Fruit fly (Drosophila melanogaster): ENCODE data around the gene CG3982.

The CG3982 gene

DNA sequence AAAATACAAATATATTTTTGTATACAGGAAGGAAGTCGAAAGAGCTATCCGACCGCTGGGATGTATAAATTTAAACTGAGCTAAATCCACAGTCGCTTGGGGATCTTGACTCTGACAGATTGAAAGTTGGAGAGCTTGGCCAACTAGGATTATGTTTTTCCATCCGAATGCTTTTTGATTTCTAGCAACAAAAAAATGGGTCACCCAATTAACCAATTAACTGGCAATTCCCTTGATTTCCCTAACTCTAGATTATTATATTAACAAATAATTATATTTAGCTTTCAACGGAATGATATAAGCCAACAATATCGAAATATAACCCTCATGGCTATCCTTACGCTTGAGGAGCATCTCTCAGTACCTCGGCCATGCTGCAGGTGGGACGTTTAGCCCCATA is at the start of gene CG3982:
Gene CG3982, minus strand, starts transcription at position 101 of the 400 bp plus-strand sequence.
- no peak for TF ChIP-seq abd-A (tag; optimal IDR thresholded peaks at IDR 0.05)
- no peak for TF ChIP-seq CG11398 (GFP tag; optimal IDR thresholded peaks at IDR 0.05)
- TF ChIP-seq CTCF (GFP tag; optimal IDR thresholded peaks at IDR 0.05) = no peak
- no peak for TF ChIP-seq Dfd (GFP tag; optimal IDR thresholded peaks at IDR 0.05)
- no peak for TF ChIP-seq eyg (GFP tag; optimal IDR thresholded peaks at IDR 0.05)
- no peak for TF ChIP-seq CG10321 (GFP tag; IDR thresholded peaks at IDR 0.05)
- TF ChIP-seq slou (GFP tag; optimal IDR thresholded peaks at IDR 0.05) = no peak
- TF ChIP-seq CG1832 (GFP tag; optimal IDR thresholded peaks at IDR 0.05) = no peak
- no peak for TF ChIP-seq sc (optimal IDR thresholded peaks at IDR 0.05)
- no peak for TF ChIP-seq sc (GFP tag; optimal IDR thresholded peaks at IDR 0.05)
- no peak for TF ChIP-seq CG13894 (tag; optimal IDR thresholded peaks at IDR 0.05)
- no peak for TF ChIP-seq jumu (GFP tag; optimal IDR thresholded peaks at IDR 0.05)

DNA sequence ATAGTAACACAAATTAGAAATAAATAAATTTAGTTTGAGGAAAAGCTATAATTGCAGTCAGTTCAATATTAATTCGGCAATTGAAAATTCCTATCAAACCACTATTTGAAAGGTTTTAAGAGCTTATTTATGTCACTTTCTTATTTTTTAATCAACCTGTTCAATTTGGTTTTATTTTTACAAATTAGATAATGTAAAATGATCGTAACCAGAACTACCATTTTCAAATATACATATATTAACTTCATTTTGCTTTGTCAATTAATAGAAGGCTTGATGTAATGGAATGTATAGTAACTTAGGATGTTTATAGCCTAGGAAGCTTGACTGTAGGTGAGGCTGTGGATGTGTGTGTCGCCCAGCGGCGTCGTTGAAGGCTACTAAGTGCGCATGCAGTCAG is 49.4 kb upstream of the CG3982 start:
- TF ChIP-seq nau (GFP tag; optimal IDR thresholded peaks at IDR 0.05) = no peak
- TF ChIP-seq NfI (GFP tag; optimal IDR thresholded peaks at IDR 0.05) = no peak
- no peak for TF ChIP-seq Bdp1 (GFP tag; optimal IDR thresholded peaks at IDR 0.05)
- no peak for TF ChIP-seq ken (GFP tag; IDR thresholded peaks at IDR 0.05)
- peak; percentile 17 for TF ChIP-seq Ssrp (tag; optimal IDR thresholded peaks at IDR 0.05)
- TF ChIP-seq luna (GFP tag; optimal IDR thresholded peaks at IDR 0.05) = no peak
- TF ChIP-seq CTCF (GFP tag; optimal IDR thresholded peaks at IDR 0.05) = no peak
- no peak for TF ChIP-seq toy (GFP tag; IDR thresholded peaks at IDR 0.05)
- no peak for TF ChIP-seq fu2 (GFP tag; optimal IDR thresholded peaks at IDR 0.05)
- TF ChIP-seq Hand (GFP tag; optimal IDR thresholded peaks at IDR 0.05) = peak; percentile 54
- no peak for TF ChIP-seq CG10565 (GFP tag; optimal IDR thresholded peaks at IDR 0.05)
- no peak for TF ChIP-seq CG8944 (GFP tag; optimal IDR thresholded peaks at IDR 0.05)
- no peak for TF ChIP-seq prd (optimal IDR thresholded peaks at IDR 0.05)
- 0 out of 3 replicates have a peak, but pooled peaks have one; percentile 10 for TF ChIP-seq prd (GFP tag; IDR thresholded peaks at IDR 0.05)
- TF ChIP-seq CG10979 (tag; optimal IDR thresholded peaks at IDR 0.05) = no peak
- no peak for TF ChIP-seq Stat92E (GFP tag; optimal IDR thresholded peaks at IDR 0.05)
- TF ChIP-seq sob (GFP tag; IDR thresholded peaks at IDR 0.05) = no peak
- no peak for TF ChIP-seq CG6654 (GFP tag; optimal IDR thresholded peaks at IDR 0.05)
- no peak for TF ChIP-seq CG8281 (tag; optimal IDR thresholded peaks at IDR 0.05)
- TF ChIP-seq pho (GFP tag; optimal IDR thresholded peaks at IDR 0.05) = peak; percentile 25
- TF ChIP-seq CG13296 (GFP tag; optimal IDR thresholded peaks at IDR 0.05) = peak; percentile 22
- TF ChIP-seq CG1529 (GFP tag; optimal IDR thresholded peaks at IDR 0.05) = no peak
- no peak for TF ChIP-seq CG7745 (tag; optimal IDR thresholded peaks at IDR 0.05)
- peak; percentile 41 for TF ChIP-seq Meics (GFP tag; optimal IDR thresholded peaks at IDR 0.05)
- peak in 1 of 2 experiments; percentile 14 for TF ChIP-seq Eip74EF (GFP tag; optimal IDR thresholded peaks at IDR 0.05)
- TF ChIP-seq shn (GFP tag; optimal IDR thresholded peaks at IDR 0.05) = no peak
- TF ChIP-seq CrebB (tag; optimal IDR thresholded peaks at IDR 0.05) = no peak
- TF ChIP-seq CG33213 (GFP tag; optimal IDR thresholded peaks at IDR 0.05) = no peak
- peak; percentile 8 for TF ChIP-seq Hsf (GFP tag; optimal IDR thresholded peaks at IDR 0.05)
- TF ChIP-seq Med (GFP tag) = peak; percentile 55
- TF ChIP-seq CG34376 (GFP tag; optimal IDR thresholded peaks at IDR 0.05) = peak; percentile 37
- peak; percentile 29 for TF ChIP-seq cwo (GFP tag; optimal IDR thresholded peaks at IDR 0.05)
- TF ChIP-seq slbo (GFP tag; IDR thresholded peaks at IDR 0.05) = no peak
- TF ChIP-seq CG16779 (GFP tag; IDR thresholded peaks at IDR 0.05) = no peak
- TF ChIP-seq CG13424 (tag; optimal IDR thresholded peaks at IDR 0.05) = peak; percentile 59
- TF ChIP-seq CG4854 (GFP tag; optimal IDR thresholded peaks at IDR 0.05) = no peak
- peak; percentile 41 for TF ChIP-seq CG12659 (GFP tag; optimal IDR thresholded peaks at IDR 0.05)
- no peak for TF ChIP-seq B-H2 (GFP tag; optimal IDR thresholded peaks at IDR 0.05)
- no peak for TF ChIP-seq TFAM (GFP tag; optimal IDR thresholded peaks at IDR 0.05)
- TF ChIP-seq Hr51 (GFP tag; optimal IDR thresholded peaks at IDR 0.05) = peak in 1 of 2 experiments; percentile 43

All from whole organism, embryonic.